Fruit fly (Drosophila melanogaster) whole organism, embryonic: ENCODE measurements around the gene CG13075.
A peak's percentile ranks its signal among the peaks of the same experiment; 100 is the strongest.

Experiments
- Abd-B ChIP-seq: fragments of 200-800 bp; sonication (Bioruptor generic); optimal IDR thresholded peaks from 2 replicates; lab custom pipeline; 2018; ENCODE audit warnings: missing biosample characterization, mild to moderate bottlenecking, missing genetic modification characterization, moderate library complexity
- Blimp-1 ChIP-seq: fragments of 200-800 bp; sonication (Bioruptor generic); optimal IDR thresholded peaks from 3 replicates; lab custom pipeline; 2018; ENCODE audit warnings: missing biosample characterization, missing genetic modification characterization, mild to moderate bottlenecking, moderate library complexity, missing genetic modification reagents
- C15 ChIP-seq: fragments of 200-800 bp; sonication (Bioruptor generic); IDR thresholded peaks from 3 replicates; pipeline ENCODE4 v1.3.6; 2022; ENCODE audit warnings: missing biosample characterization, missing genetic modification characterization
- CG1024 ChIP-seq: fragments of 200-800 bp; sonication (Bioruptor generic); IDR thresholded peaks from 2 replicates; pipeline ENCODE4 v1.3.6; 2022; ENCODE audit warnings: missing biosample characterization, missing genetic modification characterization
- CG10274 ChIP-seq: fragments of 200-800 bp; sonication (Bioruptor generic); optimal IDR thresholded peaks from 3 replicates; lab custom pipeline; 2017; ENCODE audit warnings: missing biosample characterization, mild to moderate bottlenecking, missing genetic modification characterization
- CG10654 ChIP-seq: fragments of 200-800 bp; sonication (Bioruptor generic); optimal IDR thresholded peaks from 2 replicates; lab custom pipeline; 2016; ENCODE audit warnings: missing biosample characterization, missing genetic modification characterization
- CG14050 ChIP-seq: fragments of 200-800 bp; sonication (Bioruptor generic); IDR thresholded peaks from 3 replicates; pipeline ENCODE4 v1.3.6; 2022; ENCODE audit warnings: missing biosample characterization, missing genetic modification characterization
- CG18262 ChIP-seq: fragments of 200-800 bp; optimal IDR thresholded peaks from 3 replicates; lab custom pipeline; 2019; ENCODE audit warnings: missing biosample characterization, mild to moderate bottlenecking, missing genetic modification characterization, moderate library complexity
- CG2116 ChIP-seq: fragments of 200-800 bp; sonication (Bioruptor generic); optimal IDR thresholded peaks from 3 replicates; lab custom pipeline; 2018; ENCODE audit warnings: missing biosample characterization, mild to moderate bottlenecking, missing genetic modification characterization
- CG2199 ChIP-seq: fragments of 200-800 bp; sonication (Bioruptor generic); IDR thresholded peaks from 3 replicates; pipeline ENCODE4 v1.3.6; 2022; ENCODE audit warnings: missing biosample characterization, missing genetic modification characterization
- CG31388 ChIP-seq: fragments of 200-800 bp; sonication (Bioruptor generic); optimal IDR thresholded peaks from 2 replicates; lab custom pipeline; 2016; ENCODE audit warnings: missing biosample characterization, missing genetic modification characterization
- CG3163 ChIP-seq: fragments of 200-800 bp; sonication (Bioruptor generic); optimal IDR thresholded peaks from 3 replicates; lab custom pipeline; 2016; ENCODE audit warnings: missing biosample characterization, missing genetic modification characterization
- CG34422 ChIP-seq: fragments of 200-800 bp; sonication (Bioruptor generic); IDR thresholded peaks from 3 replicates; pipeline ENCODE4 v1.3.6; 2022; ENCODE audit warnings: missing biosample characterization, missing genetic modification characterization
- CG4282 ChIP-seq: fragments of 200-800 bp; sonication (Bioruptor generic); optimal IDR thresholded peaks from 2 replicates; lab custom pipeline; 2016; ENCODE audit warnings: missing biosample characterization, missing genetic modification characterization
- CG7357 ChIP-seq: fragments of 200-800 bp; sonication (Bioruptor generic); IDR thresholded peaks from 3 replicates; pipeline ENCODE4 v1.3.6; 2022; ENCODE audit warnings: missing biosample characterization, missing genetic modification characterization
- CG7556 ChIP-seq: fragments of 200-800 bp; sonication (Bioruptor generic); optimal IDR thresholded peaks from 2 replicates; lab custom pipeline; 2017; ENCODE audit warnings: missing biosample characterization, mild to moderate bottlenecking, missing genetic modification characterization
- CG7745 ChIP-seq: fragments of 200-800 bp; sonication (Bioruptor generic); optimal IDR thresholded peaks from 2 replicates; lab custom pipeline; 2018; ENCODE audit warnings: missing biosample characterization, mild to moderate bottlenecking, missing genetic modification characterization, moderate library complexity
- CG8388 ChIP-seq: fragments of 200-800 bp; sonication (Bioruptor generic); optimal IDR thresholded peaks from 2 replicates; lab custom pipeline; 2019; ENCODE audit warnings: missing biosample characterization, mild to moderate bottlenecking, missing genetic modification characterization, moderate library complexity
- CG9437 ChIP-seq: fragments of 200-800 bp; sonication (Bioruptor generic); optimal IDR thresholded peaks from 2 replicates; lab custom pipeline; 2018; ENCODE audit warnings: missing biosample characterization, mild to moderate bottlenecking, missing genetic modification characterization
- CG9797 ChIP-seq: fragments of 200-800 bp; sonication (Bioruptor generic); optimal IDR thresholded peaks from 3 replicates; lab custom pipeline; 2018; ENCODE audit warnings: missing biosample characterization, mild to moderate bottlenecking, missing genetic modification characterization
- CkIIα-i1 ChIP-seq: fragments of 200-800 bp; sonication (Bioruptor generic); IDR thresholded peaks from 2 replicates; pipeline ENCODE4 v1.3.6; 2022; ENCODE audit warnings: missing biosample characterization, missing genetic modification characterization
- Drgx ChIP-seq: fragments of 200-800 bp; sonication (Bioruptor generic); IDR thresholded peaks from 2 replicates; pipeline ENCODE4 v1.3.6; 2022; ENCODE audit warnings: missing biosample characterization, missing genetic modification characterization
- Hmx ChIP-seq: fragments of 200-800 bp; sonication (Bioruptor generic); optimal IDR thresholded peaks from 2 replicates; lab custom pipeline; 2016; ENCODE audit warnings: missing biosample characterization, missing genetic modification characterization
- MESR4 ChIP-seq: fragments of 200-800 bp; sonication (Bioruptor generic); optimal IDR thresholded peaks from 2 replicates; lab custom pipeline; 2018; ENCODE audit warnings: missing biosample characterization, mild to moderate bottlenecking, missing genetic modification characterization, moderate library complexity
- Nf-YB ChIP-seq: fragments of 200-800 bp; sonication (Bioruptor generic); optimal IDR thresholded peaks from 3 replicates; lab custom pipeline; 2019; ENCODE audit warnings: missing biosample characterization, mild to moderate bottlenecking, missing genetic modification characterization, moderate library complexity
- Pdp1 ChIP-seq, 2 experiments: fragments of 200-800 bp; sonication (Bioruptor generic); optimal IDR thresholded peaks; 3 replicates each; lab custom pipeline; 2016; ENCODE audit warnings: missing biosample characterization in 2 of 2, missing genetic modification characterization in 2 of 2, mild to moderate bottlenecking in 1 of 2, moderate library complexity in 1 of 2
- Side ChIP-seq: fragments of 200-800 bp; sonication (Bioruptor generic); optimal IDR thresholded peaks from 2 replicates; lab custom pipeline; 2016; ENCODE audit warnings: missing biosample characterization, missing genetic modification characterization
- Six4 ChIP-seq: fragments of 200-800 bp; sonication (Bioruptor generic); optimal IDR thresholded peaks from 2 replicates; lab custom pipeline; 2016; ENCODE audit warnings: missing biosample characterization, missing genetic modification characterization
- Sox102F ChIP-seq: fragments of 200-800 bp; sonication (Bioruptor generic); optimal IDR thresholded peaks from 2 replicates; lab custom pipeline; 2018; ENCODE audit warnings: missing biosample characterization, mild to moderate bottlenecking, missing genetic modification characterization, moderate library complexity
- Sry-β ChIP-seq: fragments of 200-800 bp; sonication (Bioruptor generic); optimal IDR thresholded peaks from 2 replicates; lab custom pipeline; 2018; ENCODE audit warnings: missing biosample characterization, mild to moderate bottlenecking, missing genetic modification characterization, moderate library complexity
- Sry-δ ChIP-seq: fragments of 200-800 bp; sonication (Bioruptor generic); optimal IDR thresholded peaks from 2 replicates; lab custom pipeline; 2016; ENCODE audit warnings: missing biosample characterization, missing genetic modification characterization
- TFAM ChIP-seq: fragments of 200-800 bp; sonication (Bioruptor generic); optimal IDR thresholded peaks from 2 replicates; lab custom pipeline; 2017; ENCODE audit warnings: missing biosample characterization, missing genetic modification characterization, inconsistent platforms
- Xrp1 ChIP-seq: fragments of 200-800 bp; sonication (Bioruptor generic); IDR thresholded peaks from 2 replicates; pipeline ENCODE4 v1.3.6; 2022; ENCODE audit warnings: missing biosample characterization, missing genetic modification characterization
- az2 ChIP-seq: fragments of 200-800 bp; sonication (Bioruptor generic); optimal IDR thresholded peaks from 3 replicates; lab custom pipeline; 2016; ENCODE audit warnings: missing biosample characterization, missing genetic modification characterization
- btn ChIP-seq: fragments of 200-800 bp; sonication (Bioruptor generic); optimal IDR thresholded peaks from 2 replicates; lab custom pipeline; 2016; ENCODE audit warnings: missing biosample characterization, missing genetic modification characterization
- chinmo ChIP-seq: fragments of 200-800 bp; sonication (Bioruptor generic); IDR thresholded peaks from 4 replicates; pipeline ENCODE4 v1.3.6; 2022; ENCODE audit warnings: missing biosample characterization, missing genetic modification characterization; ENCODE audit not compliant: partially characterized antibody
- dmrt11E ChIP-seq: fragments of 200-800 bp; sonication (Bioruptor generic); optimal IDR thresholded peaks from 3 replicates; lab custom pipeline; 2018; ENCODE audit warnings: missing biosample characterization, mild to moderate bottlenecking, missing genetic modification characterization, moderate library complexity
- lov ChIP-seq, 2 experiments: fragments of 200-800 bp in 1 of 2; fragments of >200 bp in 1 of 2; sonication (Bioruptor generic) in 1 of 2; IDR thresholded peaks in 1 of 2; optimal IDR thresholded peaks in 1 of 2; 2 replicates in 1 of 2; 3 replicates in 1 of 2; pipeline versions ENCODE4 v1.3.6 to Lab custom; 2017 to 2022; ENCODE audit warnings: missing biosample characterization in 1 of 2, missing genetic modification characterization in 1 of 2
- luna ChIP-seq: fragments of 200-800 bp; sonication (Bioruptor generic); optimal IDR thresholded peaks from 2 replicates; lab custom pipeline; 2016; ENCODE audit warnings: missing biosample characterization, missing genetic modification characterization
- nerfin-2 ChIP-seq: fragments of 200-800 bp; sonication (Bioruptor generic); IDR thresholded peaks from 2 replicates; pipeline ENCODE4 v1.3.6; 2022; ENCODE audit warnings: missing biosample characterization, missing genetic modification characterization; ENCODE audit not compliant: partially characterized antibody
- pita ChIP-seq: fragments of 200-800 bp; sonication (Bioruptor generic); optimal IDR thresholded peaks from 2 replicates; lab custom pipeline; 2017; ENCODE audit warnings: missing biosample characterization, mild to moderate bottlenecking, missing genetic modification characterization
- pros ChIP-seq: fragments of 200-800 bp; sonication (Bioruptor generic); optimal IDR thresholded peaks from 3 replicates; lab custom pipeline; 2019; ENCODE audit warnings: missing biosample characterization, mild to moderate bottlenecking, missing genetic modification characterization, moderate library complexity
- run ChIP-seq: fragments of 200-800 bp; sonication (Bioruptor generic); optimal IDR thresholded peaks from 3 replicates; lab custom pipeline; 2018; ENCODE audit warnings: missing biosample characterization, mild to moderate bottlenecking, missing genetic modification characterization
- schlank ChIP-seq: fragments of 200-800 bp; sonication (Bioruptor generic); optimal IDR thresholded peaks from 2 replicates; lab custom pipeline; 2018; ENCODE audit warnings: missing biosample characterization, mild to moderate bottlenecking, missing genetic modification characterization
- seq ChIP-seq: fragments of 200-800 bp; sonication (Bioruptor generic); IDR thresholded peaks from 2 replicates; pipeline ENCODE4 v1.3.6; 2022; ENCODE audit warnings: missing biosample characterization, missing genetic modification characterization
- sim ChIP-seq: fragments of 200-800 bp; sonication (Bioruptor generic); IDR thresholded peaks from 2 replicates; pipeline ENCODE4 v1.3.6; 2022; ENCODE audit warnings: missing biosample characterization, missing genetic modification characterization
- sima ChIP-seq: fragments of 200-800 bp; sonication (Bioruptor generic); optimal IDR thresholded peaks from 2 replicates; lab custom pipeline; 2016; ENCODE audit warnings: missing biosample characterization, missing genetic modification characterization
- tna ChIP-seq: fragments of 200-800 bp; sonication (Bioruptor generic); IDR thresholded peaks from 2 replicates; pipeline ENCODE4 v1.3.6; 2022; ENCODE audit warnings: missing biosample characterization, missing genetic modification characterization; ENCODE audit not compliant: partially characterized antibody
- z ChIP-seq: fragments of 200-800 bp; sonication (Bioruptor generic); IDR thresholded peaks from 3 replicates; pipeline ENCODE4 v1.3.6; 2022; ENCODE audit warnings: missing biosample characterization, missing genetic modification characterization

The CG13075 gene

dm6 chr3L:16105528-16105927 lies 21.7 kb downstream of the CG13075 start, which contains the start of the genes IntS9 and CG43295 (continued):
- peak; percentile 38; the same call in 1 of the 3 replicates for TF ChIP-seq C15
- TF ChIP-seq luna (GFP tag; lab: Kevin White, UChicago): no peak
- TF ChIP-seq btn (GFP tag; lab: Kevin White, UChicago): peak; percentile 80
- no peak for TF ChIP-seq run
- TF ChIP-seq chinmo (GFP tag; lab: Robert Waterston, UW): 0 out of 4 replicates have a peak, but pooled peaks have one; percentile 32
- peak; percentile 42 for TF ChIP-seq CG9437 (GFP tag; lab: Kevin White, UChicago)
- TF ChIP-seq schlank (tag; lab: Kevin White, UChicago): peak; percentile 56
- TF ChIP-seq CG3163: peak; percentile 73
- TF ChIP-seq lov (optimal IDR thresholded peaks at IDR 0.05; lab: Kevin White, UChicago): no peak
- peak; percentile 74; the same call in 1 of the 3 replicates for TF ChIP-seq lov (GFP tag; IDR thresholded peaks at IDR 0.05; lab: Robert Waterston, UW)
- peak; percentile 85 for TF ChIP-seq CG1024 (GFP tag; lab: Robert Waterston, UW)
- TF ChIP-seq CG7745 (tag; lab: Kevin White, UChicago): no peak
- peak; percentile 79 for TF ChIP-seq CG18262 (tag; lab: Kevin White, UChicago)
- peak; percentile 84 for TF ChIP-seq Drgx (GFP tag; lab: Robert Waterston, UW)
- no peak for TF ChIP-seq Nf-YB (GFP tag; lab: Kevin White, UChicago)
- TF ChIP-seq pros: no peak
- TF ChIP-seq Side (GFP tag; lab: Kevin White, UChicago): peak; percentile 87
- peak; percentile 84 for TF ChIP-seq Sox102F (GFP tag; lab: Kevin White, UChicago)
- peak; percentile 60; the same call in 1 of the 2 replicates for TF ChIP-seq sim (GFP tag; lab: Robert Waterston, UW)
- no peak for TF ChIP-seq Blimp-1 (GFP tag; lab: Kevin White, UChicago)
- peak; percentile 79 for TF ChIP-seq seq (GFP tag; lab: Robert Waterston, UW)
- TF ChIP-seq TFAM (GFP tag; lab: Kevin White, UChicago): no peak
- peak; percentile 24 for TF ChIP-seq MESR4 (GFP tag; lab: Kevin White, UChicago)
- peak; percentile 16 for TF ChIP-seq Sry-β (GFP tag; lab: Kevin White, UChicago)
- TF ChIP-seq Xrp1 (GFP tag; lab: Robert Waterston, UW): peak; percentile 92
- TF ChIP-seq Sry-δ: peak; percentile 61
- peak; percentile 74; the same call in 2 of the 3 replicates for TF ChIP-seq CG2199 (GFP tag; lab: Robert Waterston, UW)
- TF ChIP-seq CG31388 (GFP tag; lab: Kevin White, UChicago): peak; percentile 29
- TF ChIP-seq CG34422 (GFP tag; lab: Robert Waterston, UW): peak; percentile 92
- no peak for TF ChIP-seq tna
- TF ChIP-seq sima (GFP tag; lab: Kevin White, UChicago): peak; percentile 25
- TF ChIP-seq CG2116 (GFP tag; lab: Kevin White, UChicago): peak; percentile 67
- peak; percentile 69 for TF ChIP-seq CG4282
- TF ChIP-seq dmrt11E: peak; percentile 82
- peak; percentile 79 for TF ChIP-seq CG8388 (GFP tag; lab: Kevin White, UChicago)
- TF ChIP-seq Hmx (GFP tag; lab: Kevin White, UChicago): peak; percentile 51
- peak; percentile 74 for TF ChIP-seq Abd-B (GFP tag; lab: Kevin White, UChicago)
- peak; percentile 39 for TF ChIP-seq CG10274
- peak; percentile 85 for TF ChIP-seq Pdp1 (GFP tag; optimal IDR thresholded peaks at IDR 0.05; lab: Kevin White, UChicago)
- peak; percentile 79 for TF ChIP-seq CG14050 (GFP tag; lab: Robert Waterston, UW)
- TF ChIP-seq nerfin-2 (GFP tag; lab: Robert Waterston, UW): no peak
- no peak for TF ChIP-seq CG9797 (GFP tag; lab: Kevin White, UChicago)
- peak; percentile 89 for TF ChIP-seq az2 (GFP tag; lab: Kevin White, UChicago)
- 0 out of 2 replicates have a peak, but pooled peaks have one; percentile 25 for TF ChIP-seq CkIIα-i1
- peak; percentile 69; the same call in 2 of the 3 replicates for TF ChIP-seq CG7357 (GFP tag; lab: Robert Waterston, UW)
- no peak for TF ChIP-seq z
- TF ChIP-seq pita (GFP tag; lab: Kevin White, UChicago): no peak
- TF ChIP-seq CG7556 (GFP tag; lab: Kevin White, UChicago): no peak
- TF ChIP-seq Six4: peak; percentile 82
- TF ChIP-seq CG10654 (GFP tag; lab: Kevin White, UChicago): peak; percentile 89
